Fruit fly (Drosophila melanogaster): ENCODE measurements around the gene elm.

DNA sequence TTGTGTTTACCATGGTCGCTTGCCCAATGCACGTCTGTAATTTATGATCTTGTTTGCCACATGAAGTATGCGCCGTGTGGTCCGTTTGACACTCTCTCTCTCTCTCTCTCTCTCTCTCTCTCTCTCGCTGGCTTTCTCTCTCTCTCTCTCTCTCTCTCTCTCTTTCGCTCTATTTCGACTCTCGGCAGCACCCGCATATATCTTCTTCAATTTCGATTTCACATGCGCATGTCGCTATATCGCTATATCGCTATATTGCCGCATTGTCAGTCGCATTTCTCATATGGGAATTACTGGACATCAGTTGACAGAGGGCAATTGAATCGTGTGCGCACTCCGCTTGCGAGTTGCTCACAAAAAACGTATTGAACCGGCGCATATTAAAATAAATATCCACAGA, 46.4 kb upstream of the elm start:
- no peak for TF ChIP-seq Myc (optimal IDR thresholded peaks at IDR 0.05)
- TF ChIP-seq insv (optimal IDR thresholded peaks at IDR 0.05): no peak
- no peak for TF ChIP-seq psq (optimal IDR thresholded peaks at IDR 0.05)
- no peak for TF ChIP-seq h (optimal IDR thresholded peaks at IDR 0.05)
- no peak for TF ChIP-seq ttk (optimal IDR thresholded peaks at IDR 0.05)
